Fruit fly (Drosophila melanogaster) whole organism, prepupa: ENCODE results near the gene CG31515.

Experiments
- Blimp-1 ChIP-seq: fragments of 200-800 bp; sonication (Bioruptor generic); optimal IDR thresholded peaks from 3 replicates; lab custom pipeline; 2017; ENCODE audit warnings: missing biosample characterization, missing genetic modification characterization, mild to moderate bottlenecking, moderate library complexity, missing genetic modification reagents
- CG10631 ChIP-seq: fragments of 200-800 bp; sonication (Bioruptor generic); optimal IDR thresholded peaks from 2 replicates; lab custom pipeline; 2016; ENCODE audit warnings: missing biosample characterization, missing genetic modification characterization
- CG10669 ChIP-seq: fragments of 200-800 bp; sonication (Bioruptor generic); optimal IDR thresholded peaks from 3 replicates; lab custom pipeline; 2018; ENCODE audit warnings: missing biosample characterization, mild to moderate bottlenecking, missing genetic modification characterization, moderate library complexity
- CG11294 ChIP-seq: fragments of 200-800 bp; sonication (Bioruptor generic); IDR thresholded peaks from 2 replicates; pipeline ENCODE4 v1.3.6; 2022; ENCODE audit warnings: missing biosample characterization, missing genetic modification characterization
- CG11762 ChIP-seq: fragments of 200-800 bp; sonication (Bioruptor generic); optimal IDR thresholded peaks from 3 replicates; lab custom pipeline; 2016; ENCODE audit warnings: missing biosample characterization, missing genetic modification characterization; ENCODE audit not compliant: insufficient read depth
- CG15336 ChIP-seq: fragments of 200-800 bp; sonication (Bioruptor generic); IDR thresholded peaks from 2 replicates; pipeline ENCODE4 v1.3.6; 2022; ENCODE audit warnings: missing biosample characterization, missing genetic modification characterization
- CG1621 ChIP-seq: fragments of 200-800 bp; sonication (Bioruptor generic); optimal IDR thresholded peaks from 3 replicates; lab custom pipeline; 2018; ENCODE audit warnings: missing biosample characterization, mild to moderate bottlenecking, missing genetic modification characterization
- CG16779 ChIP-seq: fragments of 200-800 bp; sonication (Bioruptor generic); optimal IDR thresholded peaks from 3 replicates; lab custom pipeline; 2017; ENCODE audit warnings: missing biosample characterization, mild to moderate bottlenecking, missing genetic modification characterization
- CG31627 ChIP-seq: fragments of 200-800 bp; sonication (Bioruptor generic); optimal IDR thresholded peaks from 3 replicates; lab custom pipeline; 2016; ENCODE audit warnings: missing biosample characterization, missing genetic modification characterization
- CG32006 ChIP-seq: fragments of 200-800 bp; sonication (Bioruptor generic); optimal IDR thresholded peaks from 3 replicates; lab custom pipeline; 2017; ENCODE audit warnings: missing biosample characterization, mild to moderate bottlenecking, missing genetic modification characterization
- CG34406 ChIP-seq: fragments of 200-800 bp; sonication (Bioruptor generic); optimal IDR thresholded peaks from 3 replicates; lab custom pipeline; 2016; ENCODE audit warnings: missing biosample characterization, missing genetic modification characterization
- CG3919 ChIP-seq: fragments of 200-800 bp; sonication (Bioruptor generic); optimal IDR thresholded peaks from 3 replicates; lab custom pipeline; 2016; ENCODE audit warnings: missing biosample characterization, missing genetic modification characterization
- CG4318 ChIP-seq: fragments of 200-800 bp; sonication (Bioruptor generic); optimal IDR thresholded peaks from 3 replicates; lab custom pipeline; 2017; ENCODE audit warnings: missing biosample characterization, mild to moderate bottlenecking, missing genetic modification characterization
- CG6163 ChIP-seq: fragments of 200-800 bp; sonication (Bioruptor generic); IDR thresholded peaks from 3 replicates; pipeline ENCODE4 v1.3.6; 2022; ENCODE audit warnings: missing biosample characterization, missing genetic modification characterization
- CG6276 ChIP-seq: fragments of 200-800 bp; sonication (Bioruptor generic); optimal IDR thresholded peaks from 2 replicates; lab custom pipeline; 2017; ENCODE audit warnings: missing biosample characterization, mild to moderate bottlenecking, missing genetic modification characterization
- CG6792 ChIP-seq: fragments of 200-800 bp; sonication (Bioruptor generic); optimal IDR thresholded peaks from 3 replicates; lab custom pipeline; 2016; ENCODE audit warnings: missing biosample characterization, missing genetic modification characterization
- CG6854 ChIP-seq: fragments of 200-800 bp; sonication (Bioruptor generic); optimal IDR thresholded peaks from 2 replicates; lab custom pipeline; 2017; ENCODE audit warnings: missing biosample characterization, mild to moderate bottlenecking, missing genetic modification characterization
- CG8119 ChIP-seq: fragments of 200-800 bp; sonication (Bioruptor generic); IDR thresholded peaks from 3 replicates; pipeline ENCODE4 v1.3.6; 2022; ENCODE audit warnings: missing biosample characterization, missing genetic modification characterization
- CG8319 ChIP-seq: fragments of 200-800 bp; sonication (Bioruptor generic); optimal IDR thresholded peaks from 3 replicates; lab custom pipeline; 2016; ENCODE audit warnings: missing biosample characterization, missing genetic modification characterization
- Eip75B ChIP-seq: fragments of 200-800 bp; sonication (Bioruptor generic); optimal IDR thresholded peaks from 3 replicates; lab custom pipeline; 2016; ENCODE audit warnings: missing biosample characterization, missing genetic modification characterization
- Eip78C ChIP-seq: fragments of 200-800 bp; sonication (Bioruptor generic); peaks from one replicate; lab custom pipeline; 2016; ENCODE audit warnings: missing biosample characterization, missing genetic modification characterization
- Eip93F ChIP-seq: fragments of 200-800 bp; sonication (Bioruptor generic); optimal IDR thresholded peaks from 2 replicates; lab custom pipeline; 2016; ENCODE audit warnings: missing biosample characterization, mild to moderate bottlenecking, missing genetic modification characterization
- Ets21C ChIP-seq: fragments of 200-800 bp; sonication (Bioruptor generic); optimal IDR thresholded peaks from 3 replicates; lab custom pipeline; 2016; ENCODE audit warnings: missing biosample characterization, missing genetic modification characterization
- Ets96B ChIP-seq: fragments of 200-800 bp; optimal IDR thresholded peaks from 2 replicates; lab custom pipeline; 2019; ENCODE audit warnings: missing biosample characterization, mild to moderate bottlenecking, missing genetic modification characterization, moderate library complexity
- Gug ChIP-seq: fragments of 200-800 bp; sonication (Bioruptor generic); IDR thresholded peaks from 2 replicates; pipeline ENCODE4 v1.3.6; 2022; ENCODE audit warnings: missing biosample characterization, missing genetic modification characterization
- Hr38 ChIP-seq: sonication (Bioruptor generic); optimal IDR thresholded peaks from 2 replicates; lab custom pipeline; 2016; ENCODE audit warnings: missing biosample characterization, missing genetic modification characterization
- Hr4 ChIP-seq: fragments of 200-800 bp; sonication (Bioruptor generic); optimal IDR thresholded peaks from 3 replicates; lab custom pipeline; 2016; ENCODE audit warnings: missing biosample characterization, missing genetic modification characterization
- Lpt ChIP-seq: fragments of 200-800 bp; sonication (Bioruptor generic); optimal IDR thresholded peaks from 3 replicates; lab custom pipeline; 2016; ENCODE audit warnings: missing biosample characterization, missing genetic modification characterization
- Met ChIP-seq: fragments of 200-800 bp; sonication (Bioruptor generic); optimal IDR thresholded peaks from 3 replicates; lab custom pipeline; 2016; ENCODE audit warnings: missing biosample characterization, missing genetic modification characterization
- OdsH ChIP-seq: fragments of 200-800 bp; sonication (Bioruptor generic); optimal IDR thresholded peaks from 3 replicates; lab custom pipeline; 2016; ENCODE audit warnings: missing biosample characterization, missing genetic modification characterization
- Sox102F ChIP-seq: fragments of 200-800 bp; sonication (Bioruptor generic); optimal IDR thresholded peaks from 2 replicates; lab custom pipeline; 2016; ENCODE audit warnings: missing biosample characterization, mild to moderate bottlenecking, missing genetic modification characterization
- Sox14 ChIP-seq: fragments of 200-800 bp; sonication (Bioruptor generic); optimal IDR thresholded peaks from 3 replicates; lab custom pipeline; 2016; ENCODE audit warnings: missing biosample characterization, missing genetic modification characterization
- acj6 ChIP-seq: fragments of 200-800 bp; sonication (Bioruptor generic); optimal IDR thresholded peaks from 3 replicates; lab custom pipeline; 2016; ENCODE audit warnings: missing biosample characterization, missing genetic modification characterization
- cyc ChIP-seq: fragments of 200-800 bp; sonication (Bioruptor generic); optimal IDR thresholded peaks from 3 replicates; lab custom pipeline; 2016; ENCODE audit warnings: missing biosample characterization, missing genetic modification characterization
- dac ChIP-seq: fragments of 200-800 bp; sonication (Bioruptor generic); optimal IDR thresholded peaks from 2 replicates; lab custom pipeline; 2017; ENCODE audit warnings: missing biosample characterization, mild to moderate bottlenecking, missing genetic modification characterization
- eg ChIP-seq: fragments of 200-800 bp; sonication (Bioruptor generic); IDR thresholded peaks from 3 replicates; pipeline ENCODE4 v1.3.6; 2022; ENCODE audit warnings: missing biosample characterization, missing genetic modification characterization
- esn ChIP-seq: fragments of 200-800 bp; sonication (Bioruptor generic); optimal IDR thresholded peaks from 2 replicates; lab custom pipeline; 2016; ENCODE audit warnings: missing biosample characterization, mild to moderate bottlenecking, missing genetic modification characterization, moderate library complexity
- fd59A ChIP-seq: fragments of 200-800 bp; sonication (Bioruptor generic); optimal IDR thresholded peaks from 2 replicates; lab custom pipeline; 2017; ENCODE audit warnings: missing biosample characterization, mild to moderate bottlenecking, missing genetic modification characterization, missing genetic modification reagents
- fkh ChIP-seq: fragments of 200-800 bp; sonication (Bioruptor generic); optimal IDR thresholded peaks from 3 replicates; lab custom pipeline; 2017; ENCODE audit warnings: missing biosample characterization, mild to moderate bottlenecking, missing genetic modification characterization, moderate library complexity
- net ChIP-seq: fragments of 200-800 bp; sonication (Bioruptor generic); optimal IDR thresholded peaks from 3 replicates; lab custom pipeline; 2016; ENCODE audit warnings: missing biosample characterization, missing genetic modification characterization
- pdm3 ChIP-seq: fragments of 200-800 bp; sonication (Bioruptor generic); optimal IDR thresholded peaks from 3 replicates; lab custom pipeline; 2016; ENCODE audit warnings: missing biosample characterization, missing genetic modification characterization
- salr ChIP-seq, 2 experiments: fragments of 200-800 bp; sonication (Bioruptor generic); optimal IDR thresholded peaks; 3 replicates each; lab custom pipeline; 2016 to 2018; ENCODE audit warnings: missing biosample characterization in 2 of 2, missing genetic modification characterization in 2 of 2, mild to moderate bottlenecking in 1 of 2
- spab ChIP-seq: fragments of 200-800 bp; sonication (Bioruptor generic); optimal IDR thresholded peaks from 2 replicates; lab custom pipeline; 2017; ENCODE audit warnings: missing biosample characterization, mild to moderate bottlenecking, missing genetic modification characterization, missing genetic modification reagents
- topi ChIP-seq: fragments of 200-800 bp; sonication (Bioruptor generic); optimal IDR thresholded peaks from 3 replicates; lab custom pipeline; 2016; ENCODE audit warnings: missing biosample characterization, missing genetic modification characterization
- vri ChIP-seq: fragments of 200-800 bp; sonication (Bioruptor generic); optimal IDR thresholded peaks from 3 replicates; lab custom pipeline; 2016; ENCODE audit warnings: missing biosample characterization, mild to moderate bottlenecking, missing genetic modification characterization

The CG31515 gene

dm6 chr3R:23386907-23387306, 1.8 kb downstream of the CG31515 start (continued):
- TF ChIP-seq CG11294 (GFP tag; lab: Robert Waterston, UW) (peak; percentile 46; the same call in 1 of the 2 replicates), Eip78C (GFP tag; lab: Kevin White, UChicago) (peak; percentile 84), CG4318 (peak; percentile 57), CG10631 (GFP tag; lab: Kevin White, UChicago) (peak; percentile 35), CG10669 (GFP tag; lab: Kevin White, UChicago) (no peak), fd59A (GFP tag; lab: Kevin White, UChicago) (no peak), OdsH (peak; percentile 58), CG11762 (GFP tag; lab: Kevin White, UChicago) (peak; percentile 8), Blimp-1 (no peak), Gug (GFP tag; lab: Robert Waterston, UW) (peak; percentile 54; the same call in 1 of the 2 replicates), Eip75B (GFP tag; lab: Kevin White, UChicago) (no peak), dac (GFP tag; lab: Kevin White, UChicago) (no peak), CG15336 (GFP tag; lab: Robert Waterston, UW) (peak; percentile 84), fkh (GFP tag; lab: Kevin White, UChicago) (no peak), Lpt (GFP tag; lab: Kevin White, UChicago) (peak; percentile 38), CG8119 (peak; percentile 72), Met (GFP tag; lab: Kevin White, UChicago) (peak; percentile 19), Hr4 (peak; percentile 77), CG1621 (tag; lab: Kevin White, UChicago) (no peak), CG16779 (tag; lab: Kevin White, UChicago) (no peak)

- no peak for TF ChIP-seq Blimp-1
- TF ChIP-seq CG8119: no peak
- peak; percentile 19 for TF ChIP-seq vri (GFP tag; lab: Kevin White, UChicago)
- TF ChIP-seq Sox14 (GFP tag; lab: Kevin White, UChicago): peak; percentile 75
- no peak for TF ChIP-seq topi (GFP tag; lab: Kevin White, UChicago)
- peak; percentile 41 for TF ChIP-seq CG16779 (tag; lab: Kevin White, UChicago)
- TF ChIP-seq Sox102F (GFP tag; lab: Kevin White, UChicago): no peak
- no peak for TF ChIP-seq CG34406
- no peak for TF ChIP-seq Eip93F (GFP tag; lab: Kevin White, UChicago)
- no peak for TF ChIP-seq CG10669 (GFP tag; lab: Kevin White, UChicago)
- peak; percentile 62 for TF ChIP-seq fkh (GFP tag; lab: Kevin White, UChicago)
- TF ChIP-seq Hr38 (GFP tag; lab: Kevin White, UChicago): no peak
- no peak for TF ChIP-seq fd59A (GFP tag; lab: Kevin White, UChicago)
- peak; percentile 62 for TF ChIP-seq Eip78C (GFP tag; lab: Kevin White, UChicago)
- TF ChIP-seq pdm3 (GFP tag; lab: Kevin White, UChicago): peak; percentile 3
- TF ChIP-seq esn: no peak
Measured at dm6 chr3R:23386021-23386457, 2.7 kb downstream of the CG31515 start.

- TF ChIP-seq net (peak; percentile 50), OdsH (no peak), cyc (no peak), CG11762 (GFP tag; lab: Kevin White, UChicago) (no peak), Sox14 (GFP tag; lab: Kevin White, UChicago) (peak; percentile 18), CG3919 (GFP tag; lab: Kevin White, UChicago) (peak; percentile 29), Lpt (GFP tag; lab: Kevin White, UChicago) (peak; percentile 59), topi (GFP tag; lab: Kevin White, UChicago) (no peak), CG31627 (GFP tag; lab: Kevin White, UChicago) (no peak), CG10669 (GFP tag; lab: Kevin White, UChicago) (peak; percentile 20), acj6 (no peak), CG6854 (GFP tag; lab: Kevin White, UChicago) (peak; percentile 40), vri (GFP tag; lab: Kevin White, UChicago) (no peak), Met (GFP tag; lab: Kevin White, UChicago) (no peak), CG6163 (GFP tag; lab: Robert Waterston, UW) (0 out of 3 replicates have a peak, but pooled peaks have one; percentile 46), spab (peak; percentile 41), Ets21C (GFP tag; lab: Kevin White, UChicago) (no peak), salr (GFP tag; optimal IDR thresholded peaks at IDR 0.05; lab: Kevin White, UChicago) (peak in 1 of 2 experiments; percentile 41), CG32006 (GFP tag; lab: Kevin White, UChicago) (peak; percentile 36), CG10631 (GFP tag; lab: Kevin White, UChicago) (no peak), dac (GFP tag; lab: Kevin White, UChicago) (peak; percentile 25), Ets96B (no peak), Hr38 (GFP tag; lab: Kevin White, UChicago) (no peak), CG6276 (peak; percentile 77), CG6792 (GFP tag; lab: Kevin White, UChicago) (peak; percentile 10), CG8319 (no peak), eg (GFP tag; lab: Robert Waterston, UW) (peak; percentile 73), CG11294 (GFP tag; lab: Robert Waterston, UW) (no peak)
Measured at dm6 chr3R:23384591-23385260, 4.0 kb downstream of the CG31515 start, which contains the start of gene CG4393. TSS of gene CG4393 (minus strand) at chr3R:23384777.
